Fruit fly (Drosophila melanogaster) whole organism, embryonic: ENCODE data around the gene CG43845.

Source experiments
- Asciz ChIP-seq: fragments of 200-800 bp; sonication (Bioruptor generic); optimal IDR thresholded peaks from 2 replicates; lab custom pipeline; 2017; ENCODE audit warnings: missing biosample characterization, mild to moderate bottlenecking, missing genetic modification characterization, missing genetic modification reagents
- CG13424 ChIP-seq: fragments of 200-800 bp; sonication (Bioruptor generic); optimal IDR thresholded peaks from 2 replicates; lab custom pipeline; 2019; ENCODE audit warnings: missing biosample characterization, mild to moderate bottlenecking, missing genetic modification characterization, moderate library complexity
- CG15073 ChIP-seq: fragments of 200-800 bp; sonication (Bioruptor generic); optimal IDR thresholded peaks from 2 replicates; lab custom pipeline; 2016; ENCODE audit warnings: missing biosample characterization, missing genetic modification characterization
- CG17829 ChIP-seq: fragments of 200-800 bp; optimal IDR thresholded peaks from 2 replicates; lab custom pipeline; 2019; ENCODE audit warnings: missing biosample characterization, mild to moderate bottlenecking, missing genetic modification characterization, moderate library complexity
- CG2875 ChIP-seq: fragments of 200-800 bp; sonication (Bioruptor generic); optimal IDR thresholded peaks from 2 replicates; lab custom pipeline; 2017; ENCODE audit warnings: missing biosample characterization, mild to moderate bottlenecking, missing genetic modification characterization, missing genetic modification reagents
- CG30403 ChIP-seq: fragments of 200-800 bp; sonication (Bioruptor generic); optimal IDR thresholded peaks from 3 replicates; lab custom pipeline; 2016; ENCODE audit warnings: missing biosample characterization, missing genetic modification characterization
- CG31388 ChIP-seq: fragments of 200-800 bp; sonication (Bioruptor generic); optimal IDR thresholded peaks from 2 replicates; lab custom pipeline; 2016; ENCODE audit warnings: missing biosample characterization, missing genetic modification characterization
- CG32767 ChIP-seq: fragments of 200-800 bp; sonication (Bioruptor generic); IDR thresholded peaks from 2 replicates; pipeline ENCODE4 v1.3.6; 2022; ENCODE audit warnings: missing biosample characterization, missing genetic modification characterization
- CG33213 ChIP-seq: fragments of 200-800 bp; sonication (Bioruptor generic); optimal IDR thresholded peaks from 3 replicates; lab custom pipeline; 2016; ENCODE audit warnings: missing biosample characterization, missing genetic modification characterization
- CG3407 ChIP-seq: fragments of 200-800 bp; sonication (Bioruptor generic); optimal IDR thresholded peaks from 2 replicates; lab custom pipeline; 2018; ENCODE audit warnings: missing biosample characterization, mild to moderate bottlenecking, missing genetic modification characterization
- CG3995 ChIP-seq: fragments of 200-800 bp; sonication (Bioruptor generic); optimal IDR thresholded peaks from 3 replicates; lab custom pipeline; 2016; ENCODE audit warnings: missing biosample characterization, missing genetic modification characterization
- CG4820 ChIP-seq: fragments of 200-800 bp; sonication (Bioruptor generic); optimal IDR thresholded peaks from 3 replicates; lab custom pipeline; 2016; ENCODE audit warnings: missing biosample characterization, missing genetic modification characterization
- CG7839 ChIP-seq: fragments of 200-800 bp; sonication (Bioruptor generic); optimal IDR thresholded peaks from 3 replicates; lab custom pipeline; 2018; ENCODE audit warnings: missing biosample characterization, mild to moderate bottlenecking, missing genetic modification characterization, moderate library complexity
- CG7987 ChIP-seq: fragments of 200-800 bp; sonication (Bioruptor generic); optimal IDR thresholded peaks from 2 replicates; lab custom pipeline; 2018; ENCODE audit warnings: missing biosample characterization, mild to moderate bottlenecking, missing genetic modification characterization, moderate library complexity
- CG8089 ChIP-seq: fragments of 200-800 bp; sonication (Bioruptor generic); optimal IDR thresholded peaks from 3 replicates; lab custom pipeline; 2016; ENCODE audit warnings: missing biosample characterization, missing genetic modification characterization
- CG8478 ChIP-seq: fragments of >200 bp; optimal IDR thresholded peaks from 2 replicates; lab custom pipeline; 2018
- CG9727 ChIP-seq: fragments of 200-800 bp; sonication (Bioruptor generic); optimal IDR thresholded peaks from 3 replicates; lab custom pipeline; 2017; ENCODE audit warnings: missing biosample characterization, mild to moderate bottlenecking, missing genetic modification characterization
- CG9876 ChIP-seq: fragments of 200-800 bp; sonication (Bioruptor generic); optimal IDR thresholded peaks from 2 replicates; lab custom pipeline; 2016; ENCODE audit warnings: missing biosample characterization, missing genetic modification characterization
- Dad ChIP-seq: fragments of 200-800 bp; sonication (Bioruptor generic); optimal IDR thresholded peaks from 3 replicates; lab custom pipeline; 2016; ENCODE audit warnings: missing biosample characterization, missing genetic modification characterization
- Dfd ChIP-seq, 2 experiments: fragments of >200 bp; optimal IDR thresholded peaks; 2 replicates each; lab custom pipeline; 2017; ENCODE audit warnings: missing biosample characterization in 2 of 2, missing genetic modification characterization in 2 of 2
- Drgx ChIP-seq: fragments of 200-800 bp; sonication (Bioruptor generic); IDR thresholded peaks from 2 replicates; pipeline ENCODE4 v1.3.6; 2022; ENCODE audit warnings: missing biosample characterization, missing genetic modification characterization
- Eip74EF ChIP-seq, 2 experiments: fragments of 200-800 bp in 1 of 2; fragments of >200 bp in 1 of 2; sonication (Bioruptor generic) in 1 of 2; optimal IDR thresholded peaks; 2 replicates each; lab custom pipeline; 2017 to 2019; ENCODE audit warnings: missing biosample characterization in 2 of 2, missing genetic modification characterization in 2 of 2, mild to moderate bottlenecking in 1 of 2, moderate library complexity in 1 of 2
- Fer3 ChIP-seq: fragments of 200-800 bp; sonication (Bioruptor generic); optimal IDR thresholded peaks from 2 replicates; lab custom pipeline; 2018; ENCODE audit warnings: missing biosample characterization, mild to moderate bottlenecking, missing genetic modification characterization, moderate library complexity
- HLH4C ChIP-seq: fragments of 200-800 bp; sonication (Bioruptor generic); IDR thresholded peaks from 3 replicates; pipeline ENCODE4 v1.3.6; 2022; ENCODE audit warnings: missing biosample characterization, missing genetic modification characterization; ENCODE audit not compliant: partially characterized antibody
- Hmr ChIP-seq: fragments of 200-800 bp; sonication (Bioruptor generic); optimal IDR thresholded peaks from 3 replicates; lab custom pipeline; 2017; ENCODE audit warnings: mild to moderate bottlenecking, missing biosample characterization, missing genetic modification reagents, missing genetic modification characterization
- Hr3 ChIP-seq: fragments of 200-800 bp; sonication (Bioruptor generic); optimal IDR thresholded peaks from 3 replicates; lab custom pipeline; 2016; ENCODE audit warnings: missing biosample characterization, missing genetic modification characterization
- MESR4 ChIP-seq: fragments of 200-800 bp; sonication (Bioruptor generic); optimal IDR thresholded peaks from 2 replicates; lab custom pipeline; 2018; ENCODE audit warnings: missing biosample characterization, mild to moderate bottlenecking, missing genetic modification characterization, moderate library complexity
- Optix ChIP-seq: fragments of 200-800 bp; sonication (Bioruptor generic); IDR thresholded peaks from 3 replicates; pipeline ENCODE4 v1.3.6; 2022; ENCODE audit warnings: missing biosample characterization, missing genetic modification characterization
- Poxn ChIP-seq: fragments of 200-800 bp; sonication (Bioruptor generic); IDR thresholded peaks from 2 replicates; pipeline ENCODE4 v1.3.6; 2022; ENCODE audit warnings: missing biosample characterization, missing genetic modification characterization
- Six4 ChIP-seq: fragments of 200-800 bp; sonication (Bioruptor generic); optimal IDR thresholded peaks from 2 replicates; lab custom pipeline; 2016; ENCODE audit warnings: missing biosample characterization, missing genetic modification characterization
- Sox102F ChIP-seq: fragments of 200-800 bp; sonication (Bioruptor generic); optimal IDR thresholded peaks from 2 replicates; lab custom pipeline; 2018; ENCODE audit warnings: missing biosample characterization, mild to moderate bottlenecking, missing genetic modification characterization, moderate library complexity
- Ssrp ChIP-seq: fragments of 200-800 bp; sonication (Bioruptor generic); optimal IDR thresholded peaks from 2 replicates; lab custom pipeline; 2018; ENCODE audit warnings: missing biosample characterization, mild to moderate bottlenecking, missing genetic modification characterization, moderate library complexity
- Stat92E ChIP-seq, 3 experiments: fragments of >200 bp in 2 of 3; fragments of 200-800 bp in 1 of 3; sonication (Bioruptor generic) in 1 of 3; optimal IDR thresholded peaks; 2 replicates each; lab custom pipeline; 2017 to 2019; ENCODE audit warnings: missing biosample characterization in 3 of 3, missing genetic modification characterization in 3 of 3, mild to moderate bottlenecking in 1 of 3, moderate library complexity in 1 of 3
- Tbp ChIP-seq: fragments of >200 bp; optimal IDR thresholded peaks from 2 replicates; lab custom pipeline; 2018; ENCODE audit warnings: missing biosample characterization, missing genetic modification characterization
- Usf ChIP-seq: fragments of 200-800 bp; sonication (Bioruptor generic); optimal IDR thresholded peaks from 2 replicates; lab custom pipeline; 2017; ENCODE audit warnings: missing genotype, missing biosample characterization, missing genetic modification characterization
- ase ChIP-seq: fragments of 200-800 bp; sonication (Bioruptor generic); IDR thresholded peaks from 3 replicates; pipeline ENCODE4 v1.3.6; 2022; ENCODE audit warnings: missing biosample characterization, missing genetic modification characterization
- bsh ChIP-seq, 2 experiments: fragments of 200-800 bp; sonication (Bioruptor generic); optimal IDR thresholded peaks; 2 replicates each; lab custom pipeline; 2017 to 2018; ENCODE audit warnings: mild to moderate bottlenecking in 2 of 2, missing biosample characterization in 2 of 2, missing genetic modification characterization in 2 of 2, moderate library complexity in 1 of 2
- crc ChIP-seq: fragments of 200-800 bp; sonication (Bioruptor generic); optimal IDR thresholded peaks from 2 replicates; lab custom pipeline; 2016; ENCODE audit warnings: missing biosample characterization, missing genetic modification characterization
- dati ChIP-seq: fragments of 200-800 bp; sonication (Bioruptor generic); IDR thresholded peaks from 2 replicates; pipeline ENCODE4 v1.3.6; 2022; ENCODE audit warnings: missing biosample characterization, missing genetic modification characterization
- exex ChIP-seq: fragments of 200-800 bp; sonication (Bioruptor generic); optimal IDR thresholded peaks from 4 replicates; lab custom pipeline; 2018; ENCODE audit warnings: missing biosample characterization, mild to moderate bottlenecking, missing genetic modification characterization, moderate library complexity
- hkb ChIP-seq, 2 experiments: fragments of 200-800 bp in 1 of 2; fragments of >200 bp in 1 of 2; sonication (Bioruptor generic) in 1 of 2; IDR thresholded peaks in 1 of 2; optimal IDR thresholded peaks in 1 of 2; 2 replicates each; pipeline versions ENCODE4 v1.3.6 to Lab custom; 2017 to 2022; ENCODE audit warnings: missing biosample characterization in 1 of 2, missing genetic modification characterization in 1 of 2
- ind ChIP-seq: fragments of 200-800 bp; sonication (Bioruptor generic); optimal IDR thresholded peaks from 3 replicates; lab custom pipeline; 2016; ENCODE audit warnings: missing biosample characterization, missing genetic modification characterization
- jumu ChIP-seq: fragments of 200-800 bp; sonication (Bioruptor generic); optimal IDR thresholded peaks from 3 replicates; lab custom pipeline; 2016; ENCODE audit warnings: missing biosample characterization, missing genetic modification characterization
- onecut ChIP-seq: fragments of 200-800 bp; sonication (Bioruptor generic); IDR thresholded peaks from 2 replicates; pipeline ENCODE4 v1.3.6; 2022; ENCODE audit warnings: missing biosample characterization, missing genetic modification characterization
- pnt ChIP-seq: fragments of 200-800 bp; sonication (Bioruptor generic); optimal IDR thresholded peaks from 3 replicates; lab custom pipeline; 2016; ENCODE audit warnings: missing biosample characterization, missing genetic modification characterization
- trem ChIP-seq: fragments of 200-800 bp; optimal IDR thresholded peaks from 3 replicates; lab custom pipeline; 2019; ENCODE audit warnings: missing biosample characterization, mild to moderate bottlenecking, missing genetic modification characterization, moderate library complexity
- ttk ChIP-seq: fragments of 200-800 bp; sonication (Bioruptor generic); IDR thresholded peaks from 2 replicates; pipeline ENCODE4 v2.1.2; 2022; ENCODE audit warnings: missing biosample characterization, missing genetic modification characterization
- vnd ChIP-seq: fragments of 200-800 bp; sonication (Bioruptor generic); IDR thresholded peaks from 3 replicates; pipeline ENCODE4 v1.3.6; 2022; ENCODE audit warnings: missing biosample characterization, missing genetic modification characterization; ENCODE audit not compliant: partially characterized antibody
- z ChIP-seq: fragments of 200-800 bp; sonication (Bioruptor generic); IDR thresholded peaks from 3 replicates; pipeline ENCODE4 v1.3.6; 2022; ENCODE audit warnings: missing biosample characterization, missing genetic modification characterization
- zfh2 ChIP-seq: fragments of 200-800 bp; sonication (Bioruptor generic); optimal IDR thresholded peaks from 2 replicates; lab custom pipeline; 2016; ENCODE audit warnings: missing biosample characterization, missing genetic modification characterization

CG43845 gene

dm6 chr3R:5518627-5519026 is 4.3 kb downstream of the CG43845 start (continued):
- TF ChIP-seq Six4 (peak; percentile 24), HLH4C (GFP tag; lab: Robert Waterston, UW) (no peak), CG3995 (GFP tag; lab: Kevin White, UChicago) (no peak), vnd (GFP tag; lab: Robert Waterston, UW) (no peak), CG7839 (tag; lab: Kevin White, UChicago) (peak; percentile 55), CG33213 (GFP tag; lab: Kevin White, UChicago) (no peak), Hmr (GFP tag; lab: Kevin White, UChicago) (peak; percentile 2), Optix (GFP tag; lab: Robert Waterston, UW) (peak; percentile 17; the same call in 1 of the 3 replicates), ttk (GFP tag; lab: Robert Waterston, UW) (peak; percentile 68), Tbp (no peak), Asciz (GFP tag; lab: Kevin White, UChicago) (peak; percentile 10), Stat92E (GFP tag; optimal IDR thresholded peaks at IDR 0.05; lab: Kevin White, UChicago) (no peak), Dfd (GFP tag; optimal IDR thresholded peaks at IDR 0.05; lab: Kevin White, UChicago) (no peak), hkb (optimal IDR thresholded peaks at IDR 0.05; lab: Kevin White, UChicago) (no peak), hkb (GFP tag; IDR thresholded peaks at IDR 0.05; lab: Robert Waterston, UW) (peak; percentile 69), Eip74EF (GFP tag; optimal IDR thresholded peaks at IDR 0.05; lab: Kevin White, UChicago) (peak in 1 of 2 experiments; percentile 23), dati (peak; percentile 39; the same call in 1 of the 2 replicates), CG15073 (GFP tag; lab: Kevin White, UChicago) (no peak), CG9727 (peak; percentile 35), trem (tag; lab: Kevin White, UChicago) (peak; percentile 32), pnt (GFP tag; lab: Kevin White, UChicago) (peak; percentile 36), MESR4 (no peak), Drgx (GFP tag; lab: Robert Waterston, UW) (peak; percentile 51), CG8478 (lab: Kevin White, UChicago) (no peak), CG2875 (GFP tag; lab: Kevin White, UChicago) (peak; percentile 40), CG4820 (GFP tag; lab: Kevin White, UChicago) (peak; percentile 20), CG3407 (GFP tag; lab: Kevin White, UChicago) (peak; percentile 35), CG9876 (GFP tag; lab: Kevin White, UChicago) (peak; percentile 24), CG32767 (GFP tag; lab: Robert Waterston, UW) (no peak), crc (peak; percentile 19), jumu (GFP tag; lab: Kevin White, UChicago) (peak; percentile 40), zfh2 (GFP tag; lab: Kevin White, UChicago) (peak; percentile 36), CG13424 (tag; lab: Kevin White, UChicago) (peak; percentile 54), bsh (GFP tag; optimal IDR thresholded peaks at IDR 0.05; lab: Kevin White, UChicago) (peak in 1 of 2 experiments; percentile 65), Hr3 (peak; percentile 11), CG8089 (GFP tag; lab: Kevin White, UChicago) (peak; percentile 53), Ssrp (tag; lab: Kevin White, UChicago) (peak; percentile 60), CG7987 (no peak), CG17829 (tag; lab: Kevin White, UChicago) (peak; percentile 46), Sox102F (GFP tag; lab: Kevin White, UChicago) (peak; percentile 67), Poxn (GFP tag; lab: Robert Waterston, UW) (no peak), CG31388 (GFP tag; lab: Kevin White, UChicago) (no peak), ind (peak; percentile 61), ase (GFP tag; lab: Robert Waterston, UW) (peak; percentile 55; the same call in 1 of the 3 replicates), Usf (GFP tag; lab: Kevin White, UChicago) (no peak), Fer3 (tag; lab: Kevin White, UChicago) (peak; percentile 15), CG30403 (GFP tag; lab: Kevin White, UChicago) (peak; percentile 58), Dad (GFP tag; lab: Kevin White, UChicago) (peak; percentile 49), onecut (peak; percentile 46), exex (tag; lab: Kevin White, UChicago) (no peak), z (no peak)
